Worm (Caenorhabditis elegans) whole organism, L3 larva: Measurements from ENCODE around the gene sri-69.

Experiments used
- R02D3.7 ChIP-seq: fragments of 150-350 bp; optimal IDR thresholded peaks from 2 replicates; lab custom pipeline; 2014; ENCODE audit warnings: missing biosample characterization, missing genetic modification characterization
- ZK546.5 ChIP-seq: sonication (generic microtip); optimal IDR thresholded peaks from 2 replicates; lab custom pipeline; 2017; ENCODE audit warnings: missing biosample characterization, missing genetic modification characterization
- aly-2 ChIP-seq: fragments of 150-350 bp; optimal IDR thresholded peaks from 2 replicates; lab custom pipeline; 2014; ENCODE audit warnings: missing biosample characterization, missing genetic modification characterization
- ceh-28 ChIP-seq: fragments of 150-350 bp; optimal IDR thresholded peaks from 2 replicates; lab custom pipeline; 2014; ENCODE audit warnings: missing biosample characterization, missing genetic modification reagents, missing genetic modification characterization
- ceh-82 ChIP-seq: fragments of 150-350 bp; optimal IDR thresholded peaks from 2 replicates; lab custom pipeline; 2014; ENCODE audit warnings: missing biosample characterization, missing genetic modification characterization
- daf-12 ChIP-seq: fragments of 150-350 bp; optimal IDR thresholded peaks from 2 replicates; lab custom pipeline; 2014; ENCODE audit warnings: missing biosample characterization, missing genetic modification reagents, missing genetic modification characterization
- egl-27 ChIP-seq: sonication (generic microtip); optimal IDR thresholded peaks from 4 replicates; lab custom pipeline; 2017; ENCODE audit warnings: missing biosample characterization, missing genetic modification reagents, missing genetic modification characterization
- elt-2 ChIP-seq: sonication (generic microtip); optimal IDR thresholded peaks from 2 replicates; lab custom pipeline; 2016; ENCODE audit warnings: missing genetic modification reagents, mild to moderate bottlenecking, missing genetic modification characterization, missing compliant biosample characterization
- elt-3 ChIP-seq, 3 experiments: fragments of 150-350 bp in 1 of 3; sonication (generic microtip) in 2 of 3; optimal IDR thresholded peaks; 2 replicates in 2 of 3; 4 replicates in 1 of 3; lab custom pipeline; 2014 to 2017; ENCODE audit warnings: missing biosample characterization in 3 of 3, missing genetic modification characterization in 3 of 3
- fkh-10 ChIP-seq: sonication (generic microtip); optimal IDR thresholded peaks from 2 replicates; lab custom pipeline; 2017; ENCODE audit warnings: missing biosample characterization, missing genetic modification reagents, missing genetic modification characterization
- fkh-2 ChIP-seq: fragments of 150-350 bp; optimal IDR thresholded peaks from 2 replicates; lab custom pipeline; 2014; ENCODE audit warnings: missing biosample characterization, missing genetic modification reagents, missing genetic modification characterization
- jun-1 ChIP-seq: fragments of 150-350 bp; optimal IDR thresholded peaks from 2 replicates; lab custom pipeline; 2014; ENCODE audit warnings: missing biosample characterization, missing genetic modification reagents, missing genetic modification characterization
- lin-15B ChIP-seq: fragments of 150-350 bp; optimal IDR thresholded peaks from 2 replicates; lab custom pipeline; 2014; ENCODE audit warnings: missing biosample characterization, missing genetic modification characterization
- lsy-12 ChIP-seq: sonication (generic microtip); optimal IDR thresholded peaks from 2 replicates; lab custom pipeline; 2016; ENCODE audit warnings: mild to moderate bottlenecking, missing genetic modification characterization, missing compliant biosample characterization
- mdl-1 ChIP-seq: fragments of 150-350 bp; optimal IDR thresholded peaks from 2 replicates; lab custom pipeline; 2014; ENCODE audit warnings: missing biosample characterization, missing genetic modification characterization
- nfya-1 ChIP-seq: sonication (generic microtip); optimal IDR thresholded peaks from 2 replicates; lab custom pipeline; 2017; ENCODE audit warnings: missing genetic modification characterization, mild to moderate bottlenecking, missing compliant biosample characterization, antibody characterized with exemption, moderate library complexity; ENCODE audit not compliant: insufficient read depth
- nhr-11 ChIP-seq: fragments of 150-350 bp; optimal IDR thresholded peaks from 2 replicates; lab custom pipeline; 2014; ENCODE audit warnings: missing biosample characterization, missing genetic modification characterization
- nhr-12 ChIP-seq: fragments of 150-350 bp; optimal IDR thresholded peaks from 2 replicates; lab custom pipeline; 2014; ENCODE audit warnings: missing biosample characterization, missing genetic modification characterization
- nhr-23 ChIP-seq: fragments of 150-350 bp; optimal IDR thresholded peaks from 2 replicates; lab custom pipeline; 2014; ENCODE audit warnings: missing biosample characterization, missing genetic modification reagents, missing genetic modification characterization
- nhr-237 ChIP-seq: fragments of 150-350 bp; optimal IDR thresholded peaks from 2 replicates; lab custom pipeline; 2014; ENCODE audit warnings: missing biosample characterization, missing genetic modification characterization
- nhr-28 ChIP-seq: fragments of 150-350 bp; optimal IDR thresholded peaks from 2 replicates; lab custom pipeline; 2014; ENCODE audit warnings: missing biosample characterization, missing genetic modification characterization
- nhr-67 ChIP-seq: fragments of 150-350 bp; optimal IDR thresholded peaks from 2 replicates; lab custom pipeline; 2014; ENCODE audit warnings: missing biosample characterization, missing genetic modification characterization
- nhr-76 ChIP-seq: fragments of 150-350 bp; sonication (generic microtip); optimal IDR thresholded peaks from 5 replicates; lab custom pipeline; 2014; ENCODE audit warnings: missing biosample characterization, missing genetic modification characterization
- nhr-77 ChIP-seq: fragments of 150-350 bp; optimal IDR thresholded peaks from 2 replicates; lab custom pipeline; 2014; ENCODE audit warnings: missing biosample characterization, missing genetic modification characterization
- pha-4 ChIP-seq: fragments of 150-350 bp; optimal IDR thresholded peaks from 2 replicates; lab custom pipeline; 2014; ENCODE audit warnings: missing biosample characterization, missing genetic modification reagents, missing genetic modification characterization
- pqm-1 ChIP-seq: fragments of 150-350 bp; optimal IDR thresholded peaks from 2 replicates; lab custom pipeline; 2017; ENCODE audit warnings: missing biosample characterization, missing genetic modification characterization, inconsistent platforms
- sea-2 ChIP-seq: fragments of 150-350 bp; sonication (generic microtip); optimal IDR thresholded peaks from 4 replicates; lab custom pipeline; 2014; ENCODE audit warnings: missing biosample characterization, missing genetic modification reagents, missing genetic modification characterization
- skn-1 ChIP-seq: fragments of 150-350 bp; optimal IDR thresholded peaks from 2 replicates; lab custom pipeline; 2014; ENCODE audit warnings: missing biosample characterization, missing genetic modification characterization
- snpc-4 ChIP-seq: fragments of 150-350 bp; optimal IDR thresholded peaks from 2 replicates; lab custom pipeline; 2014; ENCODE audit warnings: missing biosample characterization, missing genetic modification characterization
- tbx-2 ChIP-seq: sonication (generic microtip); optimal IDR thresholded peaks from 2 replicates; lab custom pipeline; 2016; ENCODE audit warnings: mild to moderate bottlenecking, missing genetic modification characterization, missing compliant biosample characterization
- ztf-11 ChIP-seq: fragments of 150-350 bp; optimal IDR thresholded peaks from 2 replicates; lab custom pipeline; 2014; ENCODE audit warnings: missing biosample characterization, missing genetic modification characterization
- ztf-4 ChIP-seq: fragments of 150-350 bp; optimal IDR thresholded peaks from 2 replicates; lab custom pipeline; 2014; ENCODE audit warnings: missing biosample characterization, missing genetic modification characterization

Gene sri-69

ce11 chrV:17035850-17036249 lies 27.6 kb upstream of the sri-69 start, which contains the start of gene srz-94:
Gene srz-94, minus strand, starts transcription at chrV:17035950.
- TF ChIP-seq skn-1 (tag; lab: Kevin White, UChicago), result no peak
- TF ChIP-seq nhr-237 (tag; lab: Kevin White, UChicago), result no peak
- no peak for TF ChIP-seq mdl-1
- no peak for TF ChIP-seq nhr-77 (tag; lab: Kevin White, UChicago)
- no peak for TF ChIP-seq ztf-4 (tag; lab: Kevin White, UChicago)
- no peak for TF ChIP-seq aly-2 (tag; lab: Kevin White, UChicago)
- no peak for TF ChIP-seq lin-15B
- TF ChIP-seq nhr-11, result no peak
- TF ChIP-seq tbx-2 (tag; lab: Kevin White, UChicago), result no peak
- TF ChIP-seq nhr-12 (tag; lab: Kevin White, UChicago), result no peak
- no peak for TF ChIP-seq pha-4 (tag; lab: Kevin White, UChicago)
- no peak for TF ChIP-seq fkh-10 (GFP tag; lab: Kevin White, UChicago)

ce11 chrV:17030430-17030829 lies 22.2 kb upstream of the sri-69 start:
- TF ChIP-seq nhr-67 (tag; lab: Kevin White, UChicago), result no peak
- TF ChIP-seq nhr-23 (tag; lab: Kevin White, UChicago), result no peak
- TF ChIP-seq nhr-28, result no peak
- no peak for TF ChIP-seq mdl-1
- no peak for TF ChIP-seq egl-27 (tag; lab: Kevin White, UChicago)
- no peak for TF ChIP-seq nhr-12 (tag; lab: Kevin White, UChicago)
- TF ChIP-seq, all 47 proteins: peak for 0

- no peak for TF ChIP-seq skn-1 (tag; lab: Kevin White, UChicago)
- TF ChIP-seq fkh-10 (GFP tag; lab: Kevin White, UChicago), result no peak
- TF ChIP-seq sea-2, result no peak
- no peak for TF ChIP-seq ztf-11
- no peak for TF ChIP-seq ceh-82 (tag; lab: Kevin White, UChicago)
- TF ChIP-seq ceh-28 (tag; lab: Kevin White, UChicago), result no peak
- no peak for TF ChIP-seq daf-12
- TF ChIP-seq pha-4 (tag; lab: Kevin White, UChicago), result no peak
- TF ChIP-seq mdl-1, result no peak
- TF ChIP-seq lsy-12 (tag; lab: Kevin White, UChicago), result no peak
- TF ChIP-seq jun-1 (tag; lab: Kevin White, UChicago), result no peak
- no peak for TF ChIP-seq tbx-2 (tag; lab: Kevin White, UChicago)
- no peak for TF ChIP-seq egl-27 (tag; lab: Kevin White, UChicago)
Measured at ce11 chrV:17026289-17026688, 18.1 kb upstream of the sri-69 start, which contains the start of gene F49H6.15. Gene F49H6.15, minus strand, starts transcription at chrV:17026389.

ce11 chrV:17022613-17023322 lies 14.6 kb upstream of the sri-69 start, which contains the start of the genes F49H6.8 and F49H6.5:
Gene F49H6.8, minus strand, starts transcription at chrV:17022663.
Gene F49H6.5, plus strand, starts transcription at chrV:17023241.
- no peak for TF ChIP-seq elt-3 (tag; optimal IDR thresholded peaks at IDR 0.05; lab: Kevin White, UChicago)
- TF ChIP-seq jun-1 (tag; lab: Kevin White, UChicago), result peak; percentile 21
- TF ChIP-seq elt-2 (tag; lab: Kevin White, UChicago), result peak; percentile 70

- TF ChIP-seq mdl-1 (no peak), snpc-4 (tag; lab: Kevin White, UChicago) (no peak), nhr-67 (tag; lab: Kevin White, UChicago) (no peak), fkh-2 (tag; lab: Kevin White, UChicago) (no peak), sea-2 (no peak), nhr-237 (tag; lab: Kevin White, UChicago) (no peak), nhr-76 (tag; lab: Kevin White, UChicago) (no peak), elt-3 (tag; optimal IDR thresholded peaks at IDR 0.05; lab: Kevin White, UChicago) (no peak), nhr-23 (tag; lab: Kevin White, UChicago) (no peak), pha-4 (tag; lab: Kevin White, UChicago) (no peak), R02D3.7 (tag; lab: Kevin White, UChicago) (no peak), nhr-11 (no peak), nhr-28 (no peak), nhr-12 (tag; lab: Kevin White, UChicago) (no peak), ZK546.5 (tag; lab: Kevin White, UChicago) (no peak), nfya-1 (no peak), pqm-1 (tag; lab: Kevin White, UChicago) (no peak)
- TF ChIP-seq, all 47 proteins: peak for 0
Measured at ce11 chrV:17021361-17021760, 13.2 kb upstream of the sri-69 start, which contains the start of gene F49H6.12. Gene F49H6.12, minus strand, starts transcription at chrV:17021461.
